Fruit fly (Drosophila melanogaster): ENCODE measurements around the gene mRpL45.

mRpL45 gene

DNA sequence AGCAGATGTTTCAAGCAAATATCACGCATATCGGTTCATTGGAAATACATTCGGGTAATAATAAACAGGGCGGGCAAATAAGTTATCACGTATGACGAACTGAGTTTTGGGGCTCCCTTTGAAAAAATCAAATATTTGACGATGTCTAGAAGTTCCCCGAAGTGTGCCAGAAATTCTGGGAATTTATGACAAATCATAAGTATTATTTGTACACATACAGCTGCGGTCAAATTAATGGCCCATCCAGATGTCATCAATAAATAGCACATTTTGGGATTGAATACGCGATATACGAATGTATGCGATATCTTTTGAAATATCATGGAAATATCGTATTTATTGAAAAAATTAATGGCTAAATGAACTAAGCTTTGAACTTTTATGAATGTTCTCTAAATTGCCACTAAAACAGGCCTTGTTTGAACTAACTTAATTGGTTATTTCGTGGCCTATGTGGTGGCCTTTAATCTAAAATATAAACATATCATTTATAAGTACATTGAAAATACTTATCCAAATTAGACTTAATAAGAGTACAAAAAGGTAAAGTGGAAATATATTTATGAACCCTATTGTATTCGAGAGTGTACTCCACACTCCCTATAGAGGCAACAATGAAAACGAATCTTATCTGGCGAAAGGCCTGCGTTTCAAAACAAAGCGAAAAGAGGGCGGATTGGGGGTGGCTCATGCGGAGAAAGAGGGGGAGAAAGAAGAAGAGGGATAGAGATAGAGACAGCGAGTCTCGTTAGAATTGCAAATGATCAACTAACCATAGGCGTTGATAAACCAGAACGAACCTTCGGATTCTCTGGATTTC lies 7.4 kb downstream of the mRpL45 start (continued):
- TF ChIP-seq CG12104 (GFP tag; optimal IDR thresholded peaks at IDR 0.05): peak; percentile 17
- TF ChIP-seq bowl (GFP tag; IDR thresholded peaks at IDR 0.05): no peak
- TF ChIP-seq Atf-2 (GFP tag; optimal IDR thresholded peaks at IDR 0.05): no peak
- TF ChIP-seq Camta (GFP tag; optimal IDR thresholded peaks at IDR 0.05): no peak
- no peak for TF ChIP-seq tll (GFP tag; optimal IDR thresholded peaks at IDR 0.05)
- TF ChIP-seq btn (GFP tag; optimal IDR thresholded peaks at IDR 0.05): no peak
- TF ChIP-seq hbn (GFP tag; IDR thresholded peaks at IDR 0.05; ENCODE audit: partially characterized antibody): no peak
- no peak for TF ChIP-seq NK7.1 (GFP tag; optimal IDR thresholded peaks at IDR 0.05)
- no peak for TF ChIP-seq dysf (GFP tag; IDR thresholded peaks at IDR 0.05)
- no peak for TF ChIP-seq pzg (GFP tag; optimal IDR thresholded peaks at IDR 0.05)
- TF ChIP-seq Ets65A (GFP tag): no peak
- TF ChIP-seq nerfin-1 (tag; optimal IDR thresholded peaks at IDR 0.05): peak; percentile 32
- TF ChIP-seq Gsc (GFP tag; IDR thresholded peaks at IDR 0.05): no peak
- no peak for TF ChIP-seq CG15269 (tag; optimal IDR thresholded peaks at IDR 0.05)
- no peak for TF ChIP-seq CG34376 (GFP tag; optimal IDR thresholded peaks at IDR 0.05)
- TF ChIP-seq gce (GFP tag; IDR thresholded peaks at IDR 0.05): no peak
- TF ChIP-seq CG2889 (GFP tag; IDR thresholded peaks at IDR 0.05): no peak
- no peak for TF ChIP-seq CG13894 (tag; optimal IDR thresholded peaks at IDR 0.05)
- peak; percentile 74 for TF ChIP-seq CG2712 (tag; optimal IDR thresholded peaks at IDR 0.05)
- no peak for TF ChIP-seq fd3F (GFP tag; optimal IDR thresholded peaks at IDR 0.05)
- TF ChIP-seq trh (GFP tag; optimal IDR thresholded peaks at IDR 0.05): no peak
- peak; percentile 52 for TF ChIP-seq CG11695 (GFP tag; IDR thresholded peaks at IDR 0.05)
- peak; percentile 58 for TF ChIP-seq az2 (GFP tag; optimal IDR thresholded peaks at IDR 0.05)
- no peak for TF ChIP-seq NC2β (GFP tag; optimal IDR thresholded peaks at IDR 0.05)
- TF ChIP-seq eve (GFP tag; optimal IDR thresholded peaks at IDR 0.05): no peak
- TF ChIP-seq repo (GFP tag; optimal IDR thresholded peaks at IDR 0.05): no peak
- TF ChIP-seq CG11560 (tag; IDR thresholded peaks at IDR 0.05): no peak
- TF ChIP-seq Dll (GFP tag; IDR thresholded peaks at IDR 0.05; ENCODE audit: partially characterized antibody): no peak
- TF ChIP-seq caup (GFP tag; optimal IDR thresholded peaks at IDR 0.05; ENCODE audit: severe bottlenecking): peak; percentile 15
- TF ChIP-seq sens (GFP tag): peak; percentile 87
- no peak for TF ChIP-seq Scr (GFP tag; IDR thresholded peaks at IDR 0.05; ENCODE audit: partially characterized antibody)
- peak; percentile 8 for TF ChIP-seq CG11723 (GFP tag; optimal IDR thresholded peaks at IDR 0.05)
- no peak for TF ChIP-seq CG10321 (GFP tag; IDR thresholded peaks at IDR 0.05)
- TF ChIP-seq jing (GFP tag; optimal IDR thresholded peaks at IDR 0.05): no peak
- TF ChIP-seq Hsf (GFP tag; optimal IDR thresholded peaks at IDR 0.05): peak; percentile 15
- TF ChIP-seq CG12299 (tag; optimal IDR thresholded peaks at IDR 0.05): no peak
- peak; percentile 16 for TF ChIP-seq ind (GFP tag; optimal IDR thresholded peaks at IDR 0.05)
- TF ChIP-seq CG9215 (GFP tag; IDR thresholded peaks at IDR 0.05): no peak
- no peak for TF ChIP-seq Poxn (GFP tag; IDR thresholded peaks at IDR 0.05)
- no peak for TF ChIP-seq zf30C (GFP tag; optimal IDR thresholded peaks at IDR 0.05)
- TF ChIP-seq her (GFP tag; optimal IDR thresholded peaks at IDR 0.05): no peak
- 0 out of 3 replicates have a peak, but pooled peaks have one; percentile 25 for TF ChIP-seq tgo (GFP tag; IDR thresholded peaks at IDR 0.05)
- TF ChIP-seq D19B (GFP tag; optimal IDR thresholded peaks at IDR 0.05): no peak
- TF ChIP-seq CG3163 (GFP tag; optimal IDR thresholded peaks at IDR 0.05): no peak
- no peak for TF ChIP-seq Myb (GFP tag; optimal IDR thresholded peaks at IDR 0.05)
- no peak for TF ChIP-seq MTF-1 (GFP tag; optimal IDR thresholded peaks at IDR 0.05; ENCODE audit: borderline replicate concordance)
- no peak for TF ChIP-seq YL-1 (GFP tag; optimal IDR thresholded peaks at IDR 0.05)
- peak; percentile 6 for TF ChIP-seq CG18764 (GFP tag; optimal IDR thresholded peaks at IDR 0.05)
- TF ChIP-seq so (GFP tag; IDR thresholded peaks at IDR 0.05): no peak
- TF ChIP-seq fu2 (GFP tag; optimal IDR thresholded peaks at IDR 0.05): no peak
